Worm (Caenorhabditis elegans): ENCODE results near the gene F41G3.3.
A peak's percentile ranks its signal among the peaks of the same experiment; 100 is the strongest.

The F41G3.3 gene

DNA sequence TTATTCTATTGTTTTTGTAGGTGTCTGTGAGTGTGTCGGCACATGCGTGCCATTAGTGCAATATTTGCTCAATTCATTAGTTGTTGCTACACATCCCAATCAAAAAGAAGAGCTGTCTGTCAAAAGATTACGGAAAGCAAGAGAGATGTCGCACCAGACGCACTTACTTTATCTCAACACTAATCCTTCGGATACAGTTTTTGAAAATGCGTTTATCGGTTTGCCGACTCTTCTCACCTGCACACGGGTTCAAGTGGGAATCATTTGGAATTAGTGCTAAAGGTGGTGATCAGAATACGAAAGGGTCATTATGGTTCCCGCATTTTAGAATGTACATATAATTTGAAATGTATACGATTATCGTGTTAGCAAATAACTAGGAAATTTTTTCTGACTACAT, 44.9 kb downstream of the F41G3.3 start:
- TF ChIP-seq nhr-67 (tag; optimal IDR thresholded peaks at IDR 0.05) (no peak), ceh-28 (tag; optimal IDR thresholded peaks at IDR 0.05) (no peak), elt-3 (tag; optimal IDR thresholded peaks at IDR 0.05) (no peak), nhr-11 (tag; optimal IDR thresholded peaks at IDR 0.05) (no peak), zag-1 (tag; optimal IDR thresholded peaks at IDR 0.05) (no peak), nhr-25 (tag; optimal IDR thresholded peaks at IDR 0.05) (no peak), elt-1 (tag; optimal IDR thresholded peaks at IDR 0.05) (no peak), ceh-16 (tag; optimal IDR thresholded peaks at IDR 0.05) (no peak)

DNA sequence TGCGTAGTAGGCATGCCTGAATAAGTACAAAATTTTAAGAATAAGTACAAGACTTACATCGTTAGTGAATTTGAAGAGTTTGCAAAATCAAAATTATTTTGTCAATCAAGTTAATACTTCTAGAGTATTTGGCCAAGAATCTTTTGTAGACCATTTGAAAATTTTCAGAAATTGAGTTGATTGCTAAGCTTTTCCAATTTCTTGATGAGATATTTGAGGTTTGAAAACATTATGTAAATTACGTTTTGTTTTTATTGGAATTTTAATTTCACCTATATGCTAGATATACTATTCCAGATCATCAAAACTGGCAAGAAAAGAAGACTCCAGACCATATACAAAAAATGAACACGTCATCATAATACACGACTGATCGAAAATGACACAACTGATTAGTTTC, 46.7 kb downstream of the F41G3.3 start, which contains the start of gene tab-1:
Gene tab-1 (plus strand): TSS at position 301 of the 400 bp plus-strand sequence.
- no peak for TF ChIP-seq nfya-1 (tag; optimal IDR thresholded peaks at IDR 0.05; ENCODE audit: insufficient read depth)
- no peak for TF ChIP-seq fos-1 (tag; optimal IDR thresholded peaks at IDR 0.05)
- TF ChIP-seq elt-1 (tag; optimal IDR thresholded peaks at IDR 0.05): no peak
- TF ChIP-seq nhr-28 (tag; optimal IDR thresholded peaks at IDR 0.05): no peak
- TF ChIP-seq unc-62 (GFP tag; optimal IDR thresholded peaks at IDR 0.05): no peak
- no peak for TF ChIP-seq aly-2 (tag; optimal IDR thresholded peaks at IDR 0.05)
- no peak for TF ChIP-seq elt-3 (tag; optimal IDR thresholded peaks at IDR 0.05)

DNA sequence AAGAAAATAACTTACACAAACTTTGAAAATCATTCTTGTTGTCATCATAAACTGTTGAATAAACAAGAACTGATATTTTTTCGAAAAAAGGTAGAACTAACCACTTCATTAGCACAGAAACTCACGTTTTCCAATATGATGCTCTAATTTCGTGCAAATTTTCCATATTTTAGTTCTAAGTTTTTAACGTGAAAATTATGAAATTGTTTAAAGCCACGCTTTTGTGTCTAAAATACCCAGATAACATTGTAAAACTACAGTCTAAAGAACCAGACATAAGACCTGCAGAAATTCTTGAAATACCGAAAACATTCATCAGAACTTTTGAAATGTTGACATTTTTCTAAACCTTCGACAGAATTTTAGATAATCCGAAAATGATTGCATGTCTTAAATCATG, 50.8 kb downstream of the F41G3.3 start, which contains the start of gene F31E8.5:
Gene F31E8.5 (minus strand): TSS at position 101 of the 400 bp plus-strand sequence.
- no peak for TF ChIP-seq zag-1 (tag; optimal IDR thresholded peaks at IDR 0.05)
- TF ChIP-seq nhr-12 (tag; optimal IDR thresholded peaks at IDR 0.05): no peak
- TF ChIP-seq lin-15B (tag; optimal IDR thresholded peaks at IDR 0.05): no peak
- TF ChIP-seq eor-1 (tag; optimal IDR thresholded peaks at IDR 0.05): no peak
- no peak for TF ChIP-seq ama-1 (optimal IDR thresholded peaks at IDR 0.05)
- TF ChIP-seq unc-62 (GFP tag; optimal IDR thresholded peaks at IDR 0.05): no peak
- no peak for TF ChIP-seq ztf-4 (tag; optimal IDR thresholded peaks at IDR 0.05)
- TF ChIP-seq nfya-1 (tag; optimal IDR thresholded peaks at IDR 0.05; ENCODE audit: insufficient read depth): no peak
- TF ChIP-seq unc-39 (tag; optimal IDR thresholded peaks at IDR 0.05): no peak
- no peak for TF ChIP-seq nhr-67 (tag; optimal IDR thresholded peaks at IDR 0.05)

DNA sequence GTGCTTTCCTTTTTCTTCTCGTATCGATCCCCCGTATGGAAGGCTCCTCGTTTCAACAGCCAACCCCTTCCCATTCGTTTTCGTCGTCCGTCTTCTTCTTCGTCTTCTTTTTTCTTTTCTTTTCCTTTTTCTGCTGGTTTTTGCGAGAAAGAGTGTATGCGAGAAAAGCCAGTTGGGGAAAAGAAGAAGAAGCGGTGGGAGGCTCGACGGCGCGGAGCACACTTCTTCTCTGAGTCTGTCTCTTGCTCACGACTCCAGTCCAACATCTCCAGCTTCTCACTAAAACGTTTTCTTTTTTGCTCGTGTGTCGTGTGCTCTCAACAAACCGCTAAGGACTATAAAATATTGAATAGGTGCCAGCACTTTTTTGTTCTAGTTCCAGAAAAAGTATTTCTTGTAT, 52.2 kb downstream of the F41G3.3 start:
- TF ChIP-seq fkh-10 (GFP tag; optimal IDR thresholded peaks at IDR 0.05): peak; percentile 34
- peak; percentile 63 for TF ChIP-seq lin-39 (tag; optimal IDR thresholded peaks at IDR 0.05)
- TF ChIP-seq nfya-1 (tag; optimal IDR thresholded peaks at IDR 0.05; ENCODE audit: insufficient read depth): peak; percentile 64
- no peak for TF ChIP-seq ceh-28 (tag; optimal IDR thresholded peaks at IDR 0.05)
- peak; percentile 18 for TF ChIP-seq lin-15B (tag; optimal IDR thresholded peaks at IDR 0.05)
- peak; percentile 29 for TF ChIP-seq hmg-11 (tag; optimal IDR thresholded peaks at IDR 0.05)
